Worm (Caenorhabditis elegans) whole organism, late embryonic: ENCODE measurements around the gene fbxa-96.

ENCODE experiments used
- C08G9.2 ChIP-seq: sonication (generic microtip); optimal IDR thresholded peaks from 2 replicates; lab custom pipeline; 2016; ENCODE audit warnings: mild to moderate bottlenecking, missing genetic modification characterization, moderate library complexity, missing compliant biosample characterization
- C38D4.7 ChIP-seq: fragments of 200-800 bp; sonication (Bioruptor generic); optimal IDR thresholded peaks from 2 replicates; lab custom pipeline; 2018; ENCODE audit warnings: mild to moderate bottlenecking, missing genetic modification characterization, moderate library complexity, missing compliant biosample characterization
- K09A11.1 ChIP-seq: sonication (generic microtip); optimal IDR thresholded peaks from 2 replicates; lab custom pipeline; 2017; ENCODE audit warnings: antibody characterized with exemption, mild to moderate bottlenecking, missing genetic modification characterization, missing compliant biosample characterization; ENCODE audit not compliant: insufficient read depth
- T23F11.4 ChIP-seq: fragments of 200-800 bp; sonication (Bioruptor generic); optimal IDR thresholded peaks from 2 replicates; lab custom pipeline; 2018; ENCODE audit warnings: mild to moderate bottlenecking, missing genetic modification characterization, missing compliant biosample characterization
- ahr-1 ChIP-seq: sonication (generic microtip); optimal IDR thresholded peaks from 2 replicates; lab custom pipeline; 2016; ENCODE audit warnings: missing genetic modification characterization, missing compliant biosample characterization
- ceh-14 ChIP-seq: sonication (generic microtip); optimal IDR thresholded peaks from 2 replicates; lab custom pipeline; 2016; ENCODE audit warnings: missing genotype, missing genetic modification characterization, missing compliant biosample characterization
- ceh-19 ChIP-seq: fragments of 200-800 bp; sonication (Bioruptor generic); optimal IDR thresholded peaks from 2 replicates; lab custom pipeline; 2018; ENCODE audit warnings: mild to moderate bottlenecking, missing genetic modification characterization, missing compliant biosample characterization
- ceh-31 ChIP-seq: sonication (generic microtip); optimal IDR thresholded peaks from 2 replicates; lab custom pipeline; 2016; ENCODE audit warnings: missing genetic modification characterization, missing compliant biosample characterization
- ceh-34 ChIP-seq: sonication (generic microtip); optimal IDR thresholded peaks from 2 replicates; lab custom pipeline; 2016; ENCODE audit warnings: mild to moderate bottlenecking, missing genetic modification characterization, missing compliant biosample characterization
- ceh-45 ChIP-seq: fragments of 200-800 bp; sonication (Bioruptor generic); IDR thresholded peaks from 2 replicates; pipeline ENCODE4 v1.3.6; 2022; ENCODE audit warnings: missing genetic modification reagents, missing genetic modification characterization, missing compliant biosample characterization
- ceh-48 ChIP-seq: sonication (generic microtip); optimal IDR thresholded peaks from 2 replicates; lab custom pipeline; 2016; ENCODE audit warnings: missing genetic modification characterization, inconsistent platforms, missing compliant biosample characterization
- ceh-6 ChIP-seq: fragments of 200-800 bp; sonication (Bioruptor generic); optimal IDR thresholded peaks from 2 replicates; lab custom pipeline; 2018; ENCODE audit warnings: mild to moderate bottlenecking, missing genetic modification characterization, missing compliant biosample characterization
- ceh-9 ChIP-seq: sonication (generic microtip); optimal IDR thresholded peaks from 2 replicates; lab custom pipeline; 2016; ENCODE audit warnings: mild to moderate bottlenecking, missing genetic modification characterization, inconsistent platforms, missing compliant biosample characterization
- elt-2 ChIP-seq: sonication (generic microtip); optimal IDR thresholded peaks from 2 replicates; lab custom pipeline; 2016; ENCODE audit warnings: missing genetic modification reagents, missing genetic modification characterization, missing compliant biosample characterization
- elt-4 ChIP-seq: sonication (generic microtip); optimal IDR thresholded peaks from 2 replicates; lab custom pipeline; 2016; ENCODE audit warnings: missing genetic modification characterization, missing compliant biosample characterization
- fax-1 ChIP-seq: sonication (generic microtip); optimal IDR thresholded peaks from 2 replicates; lab custom pipeline; 2016; ENCODE audit warnings: missing genotype, missing genetic modification characterization, missing compliant biosample characterization
- fkh-10 ChIP-seq: fragments of 150-350 bp; optimal IDR thresholded peaks from 2 replicates; lab custom pipeline; 2014; ENCODE audit warnings: missing biosample characterization, missing genetic modification reagents, missing genetic modification characterization
- fkh-6 ChIP-seq: sonication (generic microtip); optimal IDR thresholded peaks from 2 replicates; lab custom pipeline; 2016; ENCODE audit warnings: missing genetic modification characterization, missing compliant biosample characterization
- gmeb-2 ChIP-seq: sonication (generic microtip); optimal IDR thresholded peaks from 2 replicates; lab custom pipeline; 2016; ENCODE audit warnings: missing genetic modification characterization, inconsistent platforms, missing compliant biosample characterization
- hlh-13 ChIP-seq: fragments of 200-800 bp; sonication (Bioruptor generic); optimal IDR thresholded peaks from 2 replicates; lab custom pipeline; 2018; ENCODE audit warnings: mild to moderate bottlenecking, missing genetic modification characterization, missing compliant biosample characterization
- hlh-15 ChIP-seq: sonication (generic microtip); optimal IDR thresholded peaks from 2 replicates; lab custom pipeline; 2016; ENCODE audit warnings: missing genetic modification characterization, missing compliant biosample characterization
- hlh-30 ChIP-seq: sonication (generic microtip); optimal IDR thresholded peaks from 2 replicates; lab custom pipeline; 2017; ENCODE audit warnings: antibody characterized with exemption, missing genetic modification characterization, missing compliant biosample characterization; ENCODE audit not compliant: insufficient read depth
- hlh-6 ChIP-seq: sonication (generic microtip); optimal IDR thresholded peaks from 2 replicates; lab custom pipeline; 2016; ENCODE audit warnings: missing genotype, missing genetic modification characterization, missing compliant biosample characterization
- hlh-8 ChIP-seq: sonication (generic microtip); optimal IDR thresholded peaks from 2 replicates; lab custom pipeline; 2016; ENCODE audit warnings: missing genotype, missing genetic modification characterization, missing compliant biosample characterization
- madf-2 ChIP-seq: sonication (generic microtip); optimal IDR thresholded peaks from 2 replicates; lab custom pipeline; 2017; ENCODE audit warnings: missing genetic modification characterization, missing compliant biosample characterization
- mec-3 ChIP-seq: sonication (generic microtip); optimal IDR thresholded peaks from 2 replicates; lab custom pipeline; 2016; ENCODE audit warnings: borderline replicate concordance, missing genetic modification characterization, missing compliant biosample characterization
- nfya-1 ChIP-seq: sonication (generic microtip); optimal IDR thresholded peaks from 2 replicates; lab custom pipeline; 2017; ENCODE audit warnings: missing genetic modification characterization, mild to moderate bottlenecking, missing compliant biosample characterization, antibody characterized with exemption, moderate library complexity
- nhr-11 ChIP-seq: fragments of 150-350 bp; optimal IDR thresholded peaks from 2 replicates; lab custom pipeline; 2014; ENCODE audit warnings: missing biosample characterization, missing genetic modification characterization
- npax-4 ChIP-seq: sonication (generic microtip); optimal IDR thresholded peaks from 2 replicates; lab custom pipeline; 2016; ENCODE audit warnings: missing genetic modification characterization, missing compliant biosample characterization
- pha-2 ChIP-seq: sonication (generic microtip); optimal IDR thresholded peaks from 2 replicates; lab custom pipeline; 2017; ENCODE audit warnings: mild to moderate bottlenecking, missing genetic modification characterization, missing compliant biosample characterization
- pha-4 ChIP-seq: fragments of 150-350 bp; optimal IDR thresholded peaks from 2 replicates; lab custom pipeline; 2018; ENCODE audit warnings: missing biosample characterization, missing genetic modification reagents, missing genetic modification characterization
- sdc-2 ChIP-seq: sonication (generic microtip); optimal IDR thresholded peaks from 2 replicates; lab custom pipeline; 2016; ENCODE audit warnings: missing genotype, missing genetic modification characterization, missing compliant biosample characterization
- sox-4 ChIP-seq: sonication (generic microtip); optimal IDR thresholded peaks from 2 replicates; lab custom pipeline; 2017; ENCODE audit warnings: mild to moderate bottlenecking, missing genetic modification characterization, inconsistent platforms, missing compliant biosample characterization
- tbx-2 ChIP-seq: sonication (generic microtip); optimal IDR thresholded peaks from 2 replicates; lab custom pipeline; 2016; ENCODE audit warnings: missing genetic modification characterization, missing compliant biosample characterization
- unc-3 ChIP-seq, 2 experiments: fragments of 200-800 bp in 1 of 2; sonication (Bioruptor generic) in 1 of 2; sonication (generic microtip) in 1 of 2; conservative IDR thresholded peaks in 1 of 2; optimal IDR thresholded peaks in 1 of 2; 2 replicates each; pipeline versions ENCODE4 v1.3.6 to Lab custom; 2016 to 2022; ENCODE audit warnings: missing compliant biosample characterization in 2 of 2, missing genetic modification characterization in 2 of 2, missing genetic modification reagents in 1 of 2
- unc-86 ChIP-seq: sonication (generic microtip); optimal IDR thresholded peaks from 2 replicates; lab custom pipeline; 2016; ENCODE audit warnings: missing genetic modification characterization, missing compliant biosample characterization
- zip-5 ChIP-seq: sonication (generic microtip); optimal IDR thresholded peaks from 2 replicates; lab custom pipeline; 2016; ENCODE audit warnings: missing genetic modification characterization, missing compliant biosample characterization
- ztf-16 ChIP-seq: sonication (generic microtip); optimal IDR thresholded peaks from 2 replicates; lab custom pipeline; 2017; ENCODE audit warnings: missing genetic modification characterization, missing compliant biosample characterization

Gene fbxa-96

ce11 chrX:15072877-15073276 lies 12.7 kb upstream of the fbxa-96 start:
- TF ChIP-seq C08G9.2 (tag; lab: Kevin White, UChicago): no peak
- TF ChIP-seq K09A11.1: no peak

DNA sequence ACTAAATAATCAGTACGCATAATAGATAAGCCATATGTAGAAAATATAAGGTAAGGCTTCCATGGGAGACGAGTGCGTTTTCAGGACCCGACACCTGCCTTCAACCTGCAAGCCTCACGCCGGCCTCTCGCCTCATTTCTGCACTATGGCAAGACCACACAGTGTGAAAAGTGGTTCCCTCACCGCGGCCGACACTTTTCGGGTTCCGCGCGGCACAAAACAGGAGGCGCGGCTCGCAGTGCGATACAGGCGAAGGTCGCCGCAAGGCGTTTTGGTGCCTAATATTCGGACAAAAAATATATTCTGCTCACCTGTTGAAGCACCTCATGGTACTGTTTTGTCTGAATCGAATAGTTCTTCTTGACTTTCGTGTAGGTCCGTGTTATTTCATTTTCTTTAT lies 9.9 kb upstream of the fbxa-96 start:
- TF ChIP-seq fkh-6 (no peak), ztf-16 (tag; lab: Kevin White, UChicago) (no peak), ceh-34 (tag; lab: Kevin White, UChicago) (no peak), ceh-6 (no peak)

DNA sequence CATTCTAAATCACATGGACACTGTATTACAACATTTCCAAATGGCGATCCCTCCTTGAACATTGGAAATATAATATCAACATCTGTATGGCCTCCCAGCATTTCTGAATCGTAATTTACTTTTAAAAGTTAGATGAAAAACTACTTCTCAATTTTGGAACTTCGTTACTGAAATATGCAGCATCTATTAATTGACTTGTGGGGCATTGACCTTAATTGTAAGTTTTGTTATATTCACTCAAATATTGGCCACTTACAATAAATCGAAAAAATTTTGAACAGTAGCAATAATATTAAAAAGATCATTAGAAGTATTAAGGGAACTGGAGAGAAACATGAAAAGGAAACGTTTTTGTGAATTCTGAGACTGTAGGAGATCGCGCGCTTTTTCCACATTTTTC lies 9.0 kb upstream of the fbxa-96 start, which contains the start of gene mam-6:
Gene mam-6 (minus strand): TSS at position 101 of the 400 bp plus-strand sequence.
- TF ChIP-seq elt-2 (tag; lab: Kevin White, UChicago): no peak
- no peak for TF ChIP-seq unc-86 (tag; lab: Kevin White, UChicago)
- no peak for TF ChIP-seq elt-4 (tag; lab: Kevin White, UChicago)
- no peak for TF ChIP-seq sox-4 (tag; lab: Kevin White, UChicago)
- TF ChIP-seq hlh-30 (tag; lab: Kevin White, UChicago): no peak
- TF ChIP-seq hlh-8 (tag; lab: Kevin White, UChicago): no peak
- TF ChIP-seq sdc-2 (tag; lab: Kevin White, UChicago): no peak
- TF ChIP-seq nfya-1 (tag; lab: Kevin White, UChicago): no peak
- TF ChIP-seq hlh-15 (tag; lab: Kevin White, UChicago): no peak

DNA sequence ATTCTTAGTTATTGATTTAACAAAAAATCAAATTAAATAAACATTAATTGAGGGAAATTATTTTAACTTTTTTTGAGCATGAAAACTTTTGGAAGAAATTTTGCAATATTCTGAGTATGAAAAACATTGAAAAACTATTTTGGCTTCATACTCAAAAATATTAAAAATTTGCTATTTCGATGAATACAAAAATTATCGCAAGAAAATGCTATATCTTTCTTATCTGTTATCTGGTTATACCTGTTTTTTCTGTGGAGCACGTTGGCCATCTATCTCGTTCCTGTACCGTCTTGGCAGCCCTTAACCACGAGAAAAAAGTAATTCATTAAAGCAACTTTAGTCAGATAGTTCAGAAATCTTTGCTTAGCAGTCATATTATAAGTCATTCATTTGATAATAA lies 2.3 kb downstream of the fbxa-96 start:
- TF ChIP-seq pha-4 (no peak), fkh-10 (GFP tag; lab: Kevin White, UChicago) (no peak), unc-86 (tag; lab: Kevin White, UChicago) (no peak), C38D4.7 (GFP tag; lab: Kevin White, UChicago) (no peak), tbx-2 (tag; lab: Kevin White, UChicago) (no peak), ceh-48 (tag; lab: Kevin White, UChicago) (no peak), sdc-2 (tag; lab: Kevin White, UChicago) (no peak), K09A11.1 (no peak), mec-3 (no peak), nhr-11 (tag; lab: Kevin White, UChicago) (no peak), madf-2 (tag; lab: Kevin White, UChicago) (no peak)

DNA sequence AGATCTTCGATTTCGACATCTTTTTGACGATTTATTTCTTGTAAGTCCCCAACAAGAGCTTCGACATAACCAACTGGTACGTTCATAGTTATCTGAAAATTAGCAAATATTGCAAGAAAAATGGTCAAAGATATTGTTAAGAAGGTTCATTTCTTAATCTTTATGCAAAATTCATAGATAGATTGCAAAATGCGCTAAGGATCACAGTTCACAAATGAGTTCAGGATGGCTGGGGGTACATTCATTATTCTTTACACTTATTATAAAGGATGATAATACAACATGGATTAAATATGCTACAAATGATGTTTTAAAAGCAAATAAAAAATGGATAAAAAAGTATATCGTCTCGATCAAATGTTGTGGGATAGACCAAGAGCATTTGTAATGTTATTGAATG lies 3.5 kb downstream of the fbxa-96 start, which contains the start of gene H03G16.5:
Gene H03G16.5 (minus strand): TSS at position 101 of the 400 bp plus-strand sequence.
- TF ChIP-seq ceh-19 (no peak), hlh-15 (tag; lab: Kevin White, UChicago) (no peak), ceh-31 (tag; lab: Kevin White, UChicago) (no peak), T23F11.4 (no peak), nfya-1 (tag; lab: Kevin White, UChicago) (no peak)

DNA sequence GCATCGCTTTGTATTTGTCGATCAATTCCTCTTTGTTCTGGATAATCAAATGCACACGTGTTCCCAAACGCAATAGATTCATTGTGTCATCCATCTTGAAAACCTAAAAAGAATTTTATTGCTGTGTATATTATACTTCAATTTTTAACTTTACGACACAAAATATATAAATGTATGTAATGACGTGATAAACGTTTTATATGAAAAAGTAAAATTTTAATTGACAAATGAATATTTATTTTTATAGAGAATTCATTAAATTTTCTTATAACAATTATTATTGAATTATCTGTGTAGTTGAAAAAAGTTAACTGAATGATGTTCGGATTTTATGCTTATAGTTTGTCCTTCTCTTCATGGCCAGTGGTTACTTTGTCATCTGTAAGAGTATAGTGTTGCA lies 4.3 kb downstream of the fbxa-96 start, which contains the start of gene H03G16.7:
Gene H03G16.7 (minus strand): TSS at position 101 of the 400 bp plus-strand sequence.
- TF ChIP-seq T23F11.4: no peak
- TF ChIP-seq ceh-9 (tag; lab: Kevin White, UChicago): no peak

ce11 chrX:15053223-15053933 lies 6.8 kb downstream of the fbxa-96 start, which contains the start of gene H03G16.1:
Gene H03G16.1 (plus strand): TSS chrX:15053883.
- TF ChIP-seq sdc-2 (tag; lab: Kevin White, UChicago) (no peak), pha-4 (no peak), fax-1 (no peak), ceh-19 (no peak), elt-2 (tag; lab: Kevin White, UChicago) (no peak), zip-5 (no peak), ceh-14 (tag; lab: Kevin White, UChicago) (no peak), pha-2 (no peak), unc-3 (GFP tag; conservative IDR thresholded peaks at IDR 0.05; lab: Robert Waterston, UW) (no peak), unc-3 (tag; optimal IDR thresholded peaks at IDR 0.05; lab: Kevin White, UChicago) (no peak), npax-4 (tag; lab: Kevin White, UChicago) (no peak), ceh-45 (no peak), gmeb-2 (tag; lab: Kevin White, UChicago) (no peak), hlh-8 (tag; lab: Kevin White, UChicago) (no peak), hlh-30 (tag; lab: Kevin White, UChicago) (no peak), ahr-1 (tag; lab: Kevin White, UChicago) (no peak), hlh-13 (no peak), hlh-6 (no peak)
